Fruit fly (Drosophila melanogaster): ENCODE measurements around the gene tal-1A.

tal-1A gene

dm6 chr3R:13793979-13794665, 18.8 kb upstream of the tal-1A start (continued):
- TF ChIP-seq CG8632 (GFP tag; optimal IDR thresholded peaks at IDR 0.05) (peak; percentile 68), Gug (GFP tag; IDR thresholded peaks at IDR 0.05) (no peak), Sox102F (GFP tag; optimal IDR thresholded peaks at IDR 0.05) (peak; percentile 84), salr (GFP tag; optimal IDR thresholded peaks at IDR 0.05) (no peak), CG11294 (GFP tag; IDR thresholded peaks at IDR 0.05) (no peak), CG1621 (tag; optimal IDR thresholded peaks at IDR 0.05) (no peak), Ets21C (GFP tag; optimal IDR thresholded peaks at IDR 0.05) (peak; percentile 72), pdm3 (GFP tag; optimal IDR thresholded peaks at IDR 0.05) (peak; percentile 64), Hr39 (GFP tag; optimal IDR thresholded peaks at IDR 0.05) (peak; percentile 78), CG10669 (GFP tag; optimal IDR thresholded peaks at IDR 0.05) (no peak), acj6 (GFP tag; optimal IDR thresholded peaks at IDR 0.05) (peak; percentile 72), CG11902 (GFP tag; optimal IDR thresholded peaks at IDR 0.05) (peak; percentile 58), eg (GFP tag; IDR thresholded peaks at IDR 0.05) (peak; percentile 73; the same call in 2 of the 3 replicates), CG11762 (GFP tag; optimal IDR thresholded peaks at IDR 0.05; ENCODE audit: insufficient read depth) (peak; percentile 10), CG6854 (GFP tag; optimal IDR thresholded peaks at IDR 0.05) (no peak), CG15336 (GFP tag; IDR thresholded peaks at IDR 0.05) (peak; percentile 56), Hr38 (GFP tag; optimal IDR thresholded peaks at IDR 0.05) (no peak), fd59A (GFP tag; optimal IDR thresholded peaks at IDR 0.05) (no peak), svp (GFP tag) (peak; percentile 69), lz (GFP tag; optimal IDR thresholded peaks at IDR 0.05) (peak; percentile 77)

- TF ChIP-seq spab (GFP tag; optimal IDR thresholded peaks at IDR 0.05): no peak
- TF ChIP-seq Sox14 (GFP tag; optimal IDR thresholded peaks at IDR 0.05): peak; percentile 27
- no peak for TF ChIP-seq CG6792 (GFP tag; optimal IDR thresholded peaks at IDR 0.05)
- no peak for TF ChIP-seq CG8319 (GFP tag; optimal IDR thresholded peaks at IDR 0.05)
- TF ChIP-seq ss (GFP tag; optimal IDR thresholded peaks at IDR 0.05): peak; percentile 26 to 35
- no peak for TF ChIP-seq CG11294 (GFP tag; IDR thresholded peaks at IDR 0.05)
- peak; percentile 58; the same call in 2 of the 3 replicates for TF ChIP-seq CG6163 (GFP tag; IDR thresholded peaks at IDR 0.05)
- no peak for TF ChIP-seq Gug (GFP tag; IDR thresholded peaks at IDR 0.05)
- TF ChIP-seq svp (GFP tag): peak; percentile 71
- peak; percentile 77 for TF ChIP-seq dsx (GFP tag; optimal IDR thresholded peaks at IDR 0.05; ENCODE audit: poor library complexity, severe bottlenecking)
- TF ChIP-seq Blimp-1 (GFP tag; optimal IDR thresholded peaks at IDR 0.05): peak; percentile 6
- TF ChIP-seq CG34406 (GFP tag; optimal IDR thresholded peaks at IDR 0.05): peak; percentile 9
- TF ChIP-seq CG6854 (GFP tag; optimal IDR thresholded peaks at IDR 0.05): peak; percentile 18
- peak; percentile 19 for TF ChIP-seq CG3919 (GFP tag; optimal IDR thresholded peaks at IDR 0.05)
- no peak for TF ChIP-seq Hr38 (GFP tag; optimal IDR thresholded peaks at IDR 0.05)
- TF ChIP-seq CG15336 (GFP tag; IDR thresholded peaks at IDR 0.05): peak; percentile 35; the same call in 1 of the 2 replicates
- peak; percentile 10 for TF ChIP-seq CG6276 (GFP tag; optimal IDR thresholded peaks at IDR 0.05)
- peak; percentile 83 for TF ChIP-seq Eip78C (GFP tag)
- TF ChIP-seq Lpt (GFP tag; optimal IDR thresholded peaks at IDR 0.05): peak; percentile 23
- TF ChIP-seq Met (GFP tag; optimal IDR thresholded peaks at IDR 0.05): peak; percentile 23
- peak; percentile 48 for TF ChIP-seq Eip75B (GFP tag; optimal IDR thresholded peaks at IDR 0.05)
- peak; percentile 26 for TF ChIP-seq fkh (GFP tag; optimal IDR thresholded peaks at IDR 0.05)
- no peak for TF ChIP-seq lz (GFP tag; optimal IDR thresholded peaks at IDR 0.05)
Observed at dm6 chr3R:13794666-13795055, 18.2 kb upstream of the tal-1A start.

dm6 chr3R:13796071-13796470, 16.8 kb upstream of the tal-1A start:
- peak; percentile 54 for TF ChIP-seq CG6854 (GFP tag; optimal IDR thresholded peaks at IDR 0.05)
- TF ChIP-seq CG4318 (GFP tag; optimal IDR thresholded peaks at IDR 0.05): peak; percentile 80
- TF ChIP-seq CG6163 (GFP tag; IDR thresholded peaks at IDR 0.05): peak; percentile 59
- TF ChIP-seq esn (GFP tag; optimal IDR thresholded peaks at IDR 0.05): peak; percentile 88
- peak; percentile 79 for TF ChIP-seq Sox102F (GFP tag; optimal IDR thresholded peaks at IDR 0.05)
- TF ChIP-seq Hr39 (GFP tag; optimal IDR thresholded peaks at IDR 0.05): peak; percentile 60
- peak; percentile 71 for TF ChIP-seq Sox14 (GFP tag; optimal IDR thresholded peaks at IDR 0.05)
- peak; percentile 80 for TF ChIP-seq CG3919 (GFP tag; optimal IDR thresholded peaks at IDR 0.05)
- peak; percentile 42 for TF ChIP-seq CG7368 (GFP tag; optimal IDR thresholded peaks at IDR 0.05)
- TF ChIP-seq CG32006 (GFP tag; optimal IDR thresholded peaks at IDR 0.05): peak; percentile 90
- no peak for TF ChIP-seq ss (GFP tag; optimal IDR thresholded peaks at IDR 0.05)
- TF ChIP-seq salr (GFP tag; optimal IDR thresholded peaks at IDR 0.05): peak in 1 of 2 experiments; percentile 84
- peak; percentile 67 for TF ChIP-seq Eip75B (GFP tag; optimal IDR thresholded peaks at IDR 0.05)
- no peak for TF ChIP-seq CG6808 (GFP tag; optimal IDR thresholded peaks at IDR 0.05)
- TF ChIP-seq svp (GFP tag): peak; percentile 93
- peak; percentile 59 for TF ChIP-seq CG11762 (GFP tag; optimal IDR thresholded peaks at IDR 0.05; ENCODE audit: insufficient read depth)
- peak; percentile 65 for TF ChIP-seq Blimp-1 (GFP tag; optimal IDR thresholded peaks at IDR 0.05)
- TF ChIP-seq fd85E (GFP tag; optimal IDR thresholded peaks at IDR 0.05): peak; percentile 30
- TF ChIP-seq OdsH (GFP tag; optimal IDR thresholded peaks at IDR 0.05): peak; percentile 81
- TF ChIP-seq Met (GFP tag; optimal IDR thresholded peaks at IDR 0.05): peak; percentile 88
- TF ChIP-seq CG6276 (GFP tag; optimal IDR thresholded peaks at IDR 0.05): peak; percentile 74
- peak; percentile 80 for TF ChIP-seq topi (GFP tag; optimal IDR thresholded peaks at IDR 0.05)
- TF ChIP-seq CG11294 (GFP tag; IDR thresholded peaks at IDR 0.05): no peak
- TF ChIP-seq CG31627 (GFP tag; optimal IDR thresholded peaks at IDR 0.05): peak; percentile 61

Measured in whole organism, prepupa.